Fruit fly (Drosophila melanogaster) whole organism, embryonic: ENCODE data around the gene Als2.

Experiments used
- B-H1 ChIP-seq: fragments of 200-800 bp; sonication (Bioruptor generic); IDR thresholded peaks from 3 replicates; pipeline ENCODE4 v1.3.6; 2022; ENCODE audit warnings: missing biosample characterization, missing genetic modification characterization
- Bdp1 ChIP-seq: fragments of 200-800 bp; sonication (Bioruptor generic); optimal IDR thresholded peaks from 3 replicates; lab custom pipeline; 2016; ENCODE audit warnings: missing biosample characterization, missing genetic modification characterization
- CG10209 ChIP-seq: fragments of 200-800 bp; sonication (Bioruptor generic); optimal IDR thresholded peaks from 3 replicates; lab custom pipeline; 2017; ENCODE audit warnings: missing biosample characterization, mild to moderate bottlenecking, missing genetic modification characterization, missing genetic modification reagents
- CG11456 ChIP-seq: fragments of 200-800 bp; sonication (Bioruptor generic); IDR thresholded peaks from 3 replicates; pipeline ENCODE4 v1.3.6; 2022; ENCODE audit warnings: missing biosample characterization, missing genetic modification characterization
- CG11695 ChIP-seq: fragments of 200-800 bp; sonication (Bioruptor generic); IDR thresholded peaks from 3 replicates; pipeline ENCODE4 v1.3.6; 2022; ENCODE audit warnings: missing biosample characterization, missing genetic modification characterization
- CG11696 ChIP-seq: fragments of 200-800 bp; sonication (Bioruptor generic); IDR thresholded peaks from 2 replicates; pipeline ENCODE4 v1.3.6; 2022; ENCODE audit warnings: missing biosample characterization, missing genetic modification characterization
- CG11723 ChIP-seq: fragments of 200-800 bp; sonication (Bioruptor generic); optimal IDR thresholded peaks from 2 replicates; lab custom pipeline; 2017; ENCODE audit warnings: missing biosample characterization, mild to moderate bottlenecking, missing genetic modification characterization
- CG12769 ChIP-seq: fragments of 200-800 bp; sonication (Bioruptor generic); optimal IDR thresholded peaks from 2 replicates; lab custom pipeline; 2019; ENCODE audit warnings: missing biosample characterization, mild to moderate bottlenecking, missing genetic modification characterization, moderate library complexity
- CG15073 ChIP-seq: fragments of 200-800 bp; sonication (Bioruptor generic); optimal IDR thresholded peaks from 2 replicates; lab custom pipeline; 2016; ENCODE audit warnings: missing biosample characterization, missing genetic modification characterization
- CG15696 ChIP-seq: fragments of 200-800 bp; sonication (Bioruptor generic); optimal IDR thresholded peaks from 2 replicates; lab custom pipeline; 2019; ENCODE audit warnings: missing biosample characterization, mild to moderate bottlenecking, missing genetic modification characterization, moderate library complexity
- CG1832 ChIP-seq: fragments of 200-800 bp; sonication (Bioruptor generic); optimal IDR thresholded peaks from 2 replicates; lab custom pipeline; 2017; ENCODE audit warnings: missing biosample characterization, mild to moderate bottlenecking, missing genetic modification characterization, inconsistent platforms
- CG2129 ChIP-seq: fragments of 200-800 bp; sonication (Bioruptor generic); IDR thresholded peaks from 2 replicates; pipeline ENCODE4 v1.3.6; 2022; ENCODE audit warnings: missing biosample characterization, missing genetic modification characterization; ENCODE audit not compliant: partially characterized antibody
- CG2202 ChIP-seq: fragments of 200-800 bp; sonication (Bioruptor generic); optimal IDR thresholded peaks from 2 replicates; lab custom pipeline; 2018; ENCODE audit warnings: missing biosample characterization, mild to moderate bottlenecking, missing genetic modification characterization
- CG32767 ChIP-seq: fragments of 200-800 bp; sonication (Bioruptor generic); IDR thresholded peaks from 2 replicates; pipeline ENCODE4 v1.3.6; 2022; ENCODE audit warnings: missing biosample characterization, missing genetic modification characterization
- CG3838 ChIP-seq: fragments of 200-800 bp; sonication (Bioruptor generic); optimal IDR thresholded peaks from 3 replicates; lab custom pipeline; 2016; ENCODE audit warnings: missing biosample characterization, missing genetic modification characterization
- CG4360 ChIP-seq: fragments of 200-800 bp; sonication (Bioruptor generic); IDR thresholded peaks from 2 replicates; pipeline ENCODE4 v1.3.6; 2022; ENCODE audit warnings: missing biosample characterization, missing genetic modification characterization
- CG5245 ChIP-seq: fragments of 200-800 bp; sonication (Bioruptor generic); optimal IDR thresholded peaks from 3 replicates; lab custom pipeline; 2016; ENCODE audit warnings: missing biosample characterization, missing genetic modification characterization
- CG6854 ChIP-seq: fragments of 200-800 bp; sonication (Bioruptor generic); optimal IDR thresholded peaks from 3 replicates; lab custom pipeline; 2017; ENCODE audit warnings: missing biosample characterization, mild to moderate bottlenecking, missing genetic modification characterization
- CG8089 ChIP-seq: fragments of 200-800 bp; sonication (Bioruptor generic); optimal IDR thresholded peaks from 3 replicates; lab custom pipeline; 2016; ENCODE audit warnings: missing biosample characterization, missing genetic modification characterization
- CTCF ChIP-seq: fragments of 200-800 bp; sonication (Bioruptor generic); optimal IDR thresholded peaks from 2 replicates; lab custom pipeline; 2017; ENCODE audit warnings: missing biosample characterization, mild to moderate bottlenecking, missing genetic modification characterization, moderate library complexity
- CrebB ChIP-seq: fragments of 200-800 bp; sonication (Bioruptor generic); optimal IDR thresholded peaks from 3 replicates; lab custom pipeline; 2018; ENCODE audit warnings: missing biosample characterization, mild to moderate bottlenecking, missing genetic modification characterization
- Dad ChIP-seq: fragments of 200-800 bp; sonication (Bioruptor generic); optimal IDR thresholded peaks from 3 replicates; lab custom pipeline; 2016; ENCODE audit warnings: missing biosample characterization, missing genetic modification characterization
- Dip2 ChIP-seq: fragments of 200-800 bp; sonication (Bioruptor generic); IDR thresholded peaks from 2 replicates; pipeline ENCODE4 v1.3.6; 2022; ENCODE audit warnings: missing biosample characterization, missing genetic modification characterization
- Doc3 ChIP-seq: fragments of 200-800 bp; sonication (Bioruptor generic); IDR thresholded peaks from 3 replicates; pipeline ENCODE4 v1.3.6; 2022; ENCODE audit warnings: missing biosample characterization, missing genetic modification characterization; ENCODE audit not compliant: partially characterized antibody
- Gug ChIP-seq: fragments of 200-800 bp; sonication (Bioruptor generic); IDR thresholded peaks from 4 replicates; pipeline ENCODE4 v1.3.6; 2022; ENCODE audit warnings: missing biosample characterization, missing genetic modification characterization
- Hey ChIP-seq: fragments of 200-800 bp; sonication (Bioruptor generic); optimal IDR thresholded peaks from 3 replicates; lab custom pipeline; 2018; ENCODE audit warnings: missing biosample characterization, mild to moderate bottlenecking, missing genetic modification characterization
- HmgD ChIP-seq: fragments of 200-800 bp; sonication (Bioruptor generic); optimal IDR thresholded peaks from 3 replicates; lab custom pipeline; 2016; ENCODE audit warnings: missing biosample characterization, missing genetic modification characterization
- Hr78 ChIP-seq, 2 experiments: fragments of 200-800 bp in 1 of 2; fragments of >200 bp in 1 of 2; sonication (Bioruptor generic) in 1 of 2; optimal IDR thresholded peaks; 2 replicates each; lab custom pipeline; 2017 to 2019; ENCODE audit warnings: missing biosample characterization in 2 of 2, missing genetic modification characterization in 2 of 2, mild to moderate bottlenecking in 1 of 2, moderate library complexity in 1 of 2
- Meics ChIP-seq: fragments of 200-800 bp; sonication (Bioruptor generic); optimal IDR thresholded peaks from 2 replicates; lab custom pipeline; 2017; ENCODE audit warnings: missing biosample characterization, mild to moderate bottlenecking, missing genetic modification characterization
- Nf-YA ChIP-seq: fragments of 200-800 bp; sonication (Bioruptor generic); IDR thresholded peaks from 2 replicates; pipeline ENCODE4 v1.3.6; 2022; ENCODE audit warnings: missing biosample characterization, missing genetic modification characterization
- Pdp1 ChIP-seq, 2 experiments: fragments of 200-800 bp; sonication (Bioruptor generic); optimal IDR thresholded peaks; 3 replicates each; lab custom pipeline; 2016; ENCODE audit warnings: missing biosample characterization in 2 of 2, missing genetic modification characterization in 2 of 2, mild to moderate bottlenecking in 1 of 2, moderate library complexity in 1 of 2
- Rx ChIP-seq: fragments of 200-800 bp; sonication (Bioruptor generic); IDR thresholded peaks from 2 replicates; pipeline ENCODE4 v1.3.6; 2022; ENCODE audit warnings: missing biosample characterization, missing genetic modification characterization
- Usf ChIP-seq: fragments of 200-800 bp; sonication (Bioruptor generic); optimal IDR thresholded peaks from 2 replicates; lab custom pipeline; 2017; ENCODE audit warnings: missing genotype, missing biosample characterization, missing genetic modification characterization
- YL-1 ChIP-seq: fragments of 200-800 bp; sonication (Bioruptor generic); optimal IDR thresholded peaks from 3 replicates; lab custom pipeline; 2017; ENCODE audit warnings: missing biosample characterization, mild to moderate bottlenecking, missing genetic modification characterization
- ac ChIP-seq: fragments of 200-800 bp; sonication (Bioruptor generic); optimal IDR thresholded peaks from 3 replicates; lab custom pipeline; 2017; ENCODE audit warnings: missing biosample characterization, mild to moderate bottlenecking, missing genetic modification characterization
- ase ChIP-seq: fragments of 200-800 bp; sonication (Bioruptor generic); IDR thresholded peaks from 3 replicates; pipeline ENCODE4 v1.3.6; 2022; ENCODE audit warnings: missing biosample characterization, missing genetic modification characterization
- az2 ChIP-seq: fragments of 200-800 bp; sonication (Bioruptor generic); optimal IDR thresholded peaks from 3 replicates; lab custom pipeline; 2016; ENCODE audit warnings: missing biosample characterization, missing genetic modification characterization
- bab2 ChIP-seq: fragments of 200-800 bp; sonication (Bioruptor generic); optimal IDR thresholded peaks from 2 replicates; lab custom pipeline; 2016; ENCODE audit warnings: missing biosample characterization, missing genetic modification characterization
- chn ChIP-seq: fragments of 200-800 bp; sonication (Bioruptor generic); optimal IDR thresholded peaks from 2 replicates; lab custom pipeline; 2016; ENCODE audit warnings: missing biosample characterization, missing genetic modification characterization
- cwo ChIP-seq: fragments of 200-800 bp; sonication (Bioruptor generic); optimal IDR thresholded peaks from 3 replicates; lab custom pipeline; 2017; ENCODE audit warnings: missing biosample characterization, missing genetic modification characterization, mild to moderate bottlenecking, moderate library complexity, missing genetic modification reagents
- dmrt99B ChIP-seq: fragments of 200-800 bp; sonication (Bioruptor generic); optimal IDR thresholded peaks from 2 replicates; lab custom pipeline; 2018; ENCODE audit warnings: missing biosample characterization, mild to moderate bottlenecking, missing genetic modification characterization, moderate library complexity
- eyg ChIP-seq: fragments of 200-800 bp; sonication (Bioruptor generic); optimal IDR thresholded peaks from 3 replicates; lab custom pipeline; 2016; ENCODE audit warnings: missing biosample characterization, missing genetic modification characterization
- hth ChIP-seq: fragments of >200 bp; optimal IDR thresholded peaks from 2 replicates; lab custom pipeline; 2017; ENCODE audit warnings: inconsistent platforms
- insv ChIP-seq, 2 experiments: fragments of 200-800 bp; sonication (Bioruptor generic); optimal IDR thresholded peaks; 3 replicates each; lab custom pipeline; 2016 to 2018; ENCODE audit warnings: missing biosample characterization in 2 of 2, missing genetic modification characterization in 2 of 2
- ken ChIP-seq: fragments of 200-800 bp; sonication (Bioruptor generic); IDR thresholded peaks from 3 replicates; pipeline ENCODE4 v1.3.6; 2022; ENCODE audit warnings: missing biosample characterization, missing genetic modification characterization
- prd ChIP-seq, 3 experiments: fragments of >200 bp in 2 of 3; fragments of 200-800 bp in 1 of 3; sonication (Bioruptor generic) in 1 of 3; optimal IDR thresholded peaks in 2 of 3; IDR thresholded peaks in 1 of 3; 2 replicates in 2 of 3; 3 replicates in 1 of 3; pipeline versions ENCODE4 v1.3.6 to Lab custom; 2017 to 2022; ENCODE audit warnings: missing biosample characterization in 1 of 3, missing genetic modification characterization in 1 of 3
- sd ChIP-seq: fragments of 200-800 bp; sonication (Bioruptor generic); optimal IDR thresholded peaks from 3 replicates; lab custom pipeline; 2018; ENCODE audit warnings: missing biosample characterization, mild to moderate bottlenecking, missing genetic modification characterization, moderate library complexity
- vfl ChIP-seq: fragments of 200-800 bp; sonication (Bioruptor generic); optimal IDR thresholded peaks from 2 replicates; lab custom pipeline; 2016; ENCODE audit warnings: missing biosample characterization, missing genetic modification characterization
- vvl ChIP-seq: fragments of 200-800 bp; sonication (Bioruptor generic); IDR thresholded peaks from 2 replicates; pipeline ENCODE4 v1.3.6; 2022; ENCODE audit warnings: missing biosample characterization, missing genetic modification characterization
- wdn ChIP-seq: fragments of 200-800 bp; sonication (Bioruptor generic); IDR thresholded peaks from 2 replicates; pipeline ENCODE4 v1.3.6; 2022; ENCODE audit warnings: missing biosample characterization, missing genetic modification characterization
- zf30C ChIP-seq: fragments of 200-800 bp; sonication (Bioruptor generic); optimal IDR thresholded peaks from 3 replicates; lab custom pipeline; 2018; ENCODE audit warnings: missing biosample characterization, mild to moderate bottlenecking, missing genetic modification characterization

Gene Als2

DNA sequence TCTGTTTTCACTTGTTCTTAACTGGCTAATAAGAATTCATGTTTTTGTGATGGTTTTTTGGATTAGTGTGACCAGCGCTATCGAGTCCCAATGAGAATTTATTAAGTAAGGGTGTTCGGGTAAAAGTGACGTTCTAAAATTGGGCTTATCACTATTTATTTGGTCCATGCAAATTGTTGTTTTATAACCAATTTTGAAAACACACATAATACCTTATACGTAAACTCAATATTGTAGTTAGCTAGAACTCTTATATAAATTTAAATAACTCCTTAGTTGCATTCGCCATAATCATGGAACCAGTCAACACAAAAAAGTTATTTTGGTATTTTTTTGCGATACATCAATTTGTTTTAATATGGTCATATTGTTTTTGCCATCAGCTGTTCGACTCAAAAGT lies at the start of gene Als2, which contains the start of gene CG11248 (continued):
- TF ChIP-seq YL-1 (GFP tag; lab: Kevin White, UChicago) (peak; percentile 65), CG11456 (peak; percentile 81), insv (GFP tag; optimal IDR thresholded peaks at IDR 0.05; lab: Kevin White, UChicago) (peak; percentile 81 to 96), eyg (GFP tag; lab: Kevin White, UChicago) (peak; percentile 43), vfl (GFP tag; lab: Kevin White, UChicago) (peak; percentile 59), CG3838 (GFP tag; lab: Kevin White, UChicago) (peak; percentile 20), sd (no peak), prd (optimal IDR thresholded peaks at IDR 0.05; lab: Kevin White, UChicago) (no peak), prd (GFP tag; IDR thresholded peaks at IDR 0.05; lab: Robert Waterston, UW) (peak; percentile 84), dmrt99B (no peak), Hr78 (GFP tag; optimal IDR thresholded peaks at IDR 0.05; lab: Kevin White, UChicago) (no peak), Rx (peak; percentile 40; the same call in 1 of the 2 replicates), ken (GFP tag; lab: Robert Waterston, UW) (peak; percentile 67; the same call in 1 of the 3 replicates), Meics (GFP tag; lab: Kevin White, UChicago) (peak; percentile 69), CG4360 (no peak), Dip2 (no peak), CG10209 (GFP tag; lab: Kevin White, UChicago) (peak; percentile 41), ac (no peak), CG11723 (GFP tag; lab: Kevin White, UChicago) (peak; percentile 27), vvl (peak; percentile 64), Usf (peak; percentile 52), CG12769 (tag; lab: Kevin White, UChicago) (no peak), CG15696 (tag; lab: Kevin White, UChicago) (peak; percentile 82), CG15073 (GFP tag; lab: Kevin White, UChicago) (no peak), CG8089 (peak; percentile 45), CG2202 (tag; lab: Kevin White, UChicago) (peak; percentile 23), Nf-YA (GFP tag; lab: Robert Waterston, UW) (no peak), HmgD (GFP tag; lab: Kevin White, UChicago) (no peak), CG11696 (GFP tag; lab: Robert Waterston, UW) (no peak), Gug (GFP tag; lab: Robert Waterston, UW) (peak; percentile 61; the same call in 2 of the 4 replicates), Bdp1 (GFP tag; lab: Kevin White, UChicago) (peak; percentile 42), Doc3 (GFP tag; lab: Robert Waterston, UW) (no peak), CG6854 (GFP tag; lab: Kevin White, UChicago) (no peak), zf30C (GFP tag; lab: Kevin White, UChicago) (no peak), ase (GFP tag; lab: Robert Waterston, UW) (0 out of 3 replicates have a peak, but pooled peaks have one; percentile 18), chn (peak; percentile 81), az2 (peak; percentile 77), Pdp1 (GFP tag; optimal IDR thresholded peaks at IDR 0.05; lab: Kevin White, UChicago) (peak in 1 of 2 experiments; percentile 68), CG11695 (GFP tag; lab: Robert Waterston, UW) (no peak; the same call in 2 of the 3 replicates), CG2129 (GFP tag; lab: Robert Waterston, UW) (no peak), bab2 (peak; percentile 72), CrebB (tag; lab: Kevin White, UChicago) (no peak), cwo (no peak), wdn (GFP tag; lab: Robert Waterston, UW) (peak; percentile 33; the same call in 1 of the 2 replicates), CG1832 (GFP tag; lab: Kevin White, UChicago) (no peak), CG32767 (0 out of 2 replicates have a peak, but pooled peaks have one; percentile 40), hth (lab: Kevin White, UChicago) (no peak), Hey (tag; lab: Kevin White, UChicago) (no peak), Dad (GFP tag; lab: Kevin White, UChicago) (peak; percentile 36), CG5245 (GFP tag; lab: Kevin White, UChicago) (peak; percentile 51), CTCF (GFP tag; lab: Kevin White, UChicago) (no peak), B-H1 (GFP tag; lab: Robert Waterston, UW) (peak; percentile 43; the same call in 2 of the 3 replicates)
